Worm (Caenorhabditis elegans): ENCODE results near the gene srg-30.

srg-30 gene

ce11 chrV:6718232-6718631, at the start of gene srg-30:
Gene srg-30 (minus strand): TSS chrV:6718332.
- TF ChIP-seq unc-62 (GFP tag; optimal IDR thresholded peaks at IDR 0.05), result no peak

ce11 chrV:6767576-6767975, 49.4 kb upstream of the srg-30 start:
- no peak for TF ChIP-seq unc-62 (GFP tag; optimal IDR thresholded peaks at IDR 0.05)

ce11 chrV:6764972-6765371, 46.8 kb upstream of the srg-30 start, which contains the start of gene bbs-8:
Gene bbs-8 (minus strand): TSS chrV:6765072.
- TF ChIP-seq unc-62 (GFP tag; optimal IDR thresholded peaks at IDR 0.05), result no peak

ce11 chrV:6762361-6762760, 44.2 kb upstream of the srg-30 start, which contains the start of gene T25F10.4:
Gene T25F10.4 (minus strand): TSS chrV:6762461.
- TF ChIP-seq unc-62 (GFP tag; optimal IDR thresholded peaks at IDR 0.05), result no peak

ce11 chrV:6758017-6758416, 39.9 kb upstream of the srg-30 start, which contains the start of gene dbl-1:
Gene dbl-1 (plus strand): TSS chrV:6758135.
- no peak for TF ChIP-seq unc-62 (GFP tag; optimal IDR thresholded peaks at IDR 0.05)

- no peak for TF ChIP-seq unc-62 (GFP tag; optimal IDR thresholded peaks at IDR 0.05)
Observed at ce11 chrV:6753257-6753656, 35.1 kb upstream of the srg-30 start.

- TF ChIP-seq unc-62 (GFP tag; optimal IDR thresholded peaks at IDR 0.05), result no peak
Observed at ce11 chrV:6751493-6752100, 33.5 kb upstream of the srg-30 start.

- TF ChIP-seq unc-62 (GFP tag; optimal IDR thresholded peaks at IDR 0.05), result no peak
Observed at ce11 chrV:6744774-6745173, 26.6 kb upstream of the srg-30 start, which contains the start of gene T25F10.3. Gene T25F10.3 (plus strand): TSS chrV:6745081.

ce11 chrV:6736877-6737276, 18.7 kb upstream of the srg-30 start:
- no peak for TF ChIP-seq unc-62 (GFP tag; optimal IDR thresholded peaks at IDR 0.05)

- no peak for TF ChIP-seq unc-62 (GFP tag; optimal IDR thresholded peaks at IDR 0.05)
Observed at ce11 chrV:6736108-6736507, 18.0 kb upstream of the srg-30 start.

ce11 chrV:6732995-6733394, 14.9 kb upstream of the srg-30 start, which contains the start of gene grl-8:
Gene grl-8 (minus strand): TSS chrV:6733095.
- no peak for TF ChIP-seq unc-62 (GFP tag; optimal IDR thresholded peaks at IDR 0.05)

- TF ChIP-seq unc-62 (GFP tag; optimal IDR thresholded peaks at IDR 0.05), result no peak
Observed at ce11 chrV:6731594-6731993, 13.5 kb upstream of the srg-30 start, which contains the start of gene grl-9. Gene grl-9 (minus strand): TSS chrV:6731694.

- TF ChIP-seq unc-62 (GFP tag; optimal IDR thresholded peaks at IDR 0.05), result no peak
Observed at ce11 chrV:6727222-6727621, 9.1 kb upstream of the srg-30 start, which contains the start of gene ZC487.1. Gene ZC487.1 (plus strand): TSS chrV:6727522.

ce11 chrV:6726279-6726678, 8.1 kb upstream of the srg-30 start:
- no peak for TF ChIP-seq unc-62 (GFP tag; optimal IDR thresholded peaks at IDR 0.05)

- TF ChIP-seq unc-62 (GFP tag; optimal IDR thresholded peaks at IDR 0.05), result no peak
Observed at ce11 chrV:6722378-6722777, 4.2 kb upstream of the srg-30 start, which contains the start of gene ZC487.2. Gene ZC487.2 (minus strand): TSS chrV:6722478.

ce11 chrV:6710462-6710861, 7.7 kb downstream of the srg-30 start, which contains the start of gene sna-1:
Gene sna-1 (minus strand): TSS chrV:6710679.
- TF ChIP-seq unc-62 (GFP tag; optimal IDR thresholded peaks at IDR 0.05), result no peak

ce11 chrV:6709050-6709683, 9.0 kb downstream of the srg-30 start, which contains the start of gene dlst-1:
Gene dlst-1 (minus strand): TSS chrV:6709101.
- no peak for TF ChIP-seq unc-62 (GFP tag; optimal IDR thresholded peaks at IDR 0.05)

Data from whole organism, dauer.